Worm (Caenorhabditis elegans): ENCODE data around the gene rhi-1.

rhi-1 gene

ce11 chrX:4523887-4524350 is 15.6 kb downstream of the rhi-1 start, which contains the start of gene pdi-2:
TSS of gene pdi-2 (plus strand) at chrX:4524155.
- no peak for TF ChIP-seq C08G9.2 (tag; optimal IDR thresholded peaks at IDR 0.05)
- no peak for TF ChIP-seq hlh-30 (tag; optimal IDR thresholded peaks at IDR 0.05; ENCODE audit: insufficient read depth)
- TF ChIP-seq pax-1 (tag; optimal IDR thresholded peaks at IDR 0.05): no peak
- no peak for TF ChIP-seq gmeb-2 (tag; optimal IDR thresholded peaks at IDR 0.05)
- TF ChIP-seq nhr-11 (tag; optimal IDR thresholded peaks at IDR 0.05): no peak
- no peak for TF ChIP-seq zip-5 (tag; optimal IDR thresholded peaks at IDR 0.05)
- no peak for TF ChIP-seq hlh-13 (GFP tag; optimal IDR thresholded peaks at IDR 0.05)
- peak; percentile 14 for TF ChIP-seq F13H6.1 (tag; optimal IDR thresholded peaks at IDR 0.05)
- TF ChIP-seq mec-3 (tag; optimal IDR thresholded peaks at IDR 0.05; ENCODE audit: borderline replicate concordance): no peak
- TF ChIP-seq eyg-1 (tag; optimal IDR thresholded peaks at IDR 0.05): peak; percentile 47
- peak; percentile 69 for TF ChIP-seq ceh-19 (GFP tag; optimal IDR thresholded peaks at IDR 0.05)
- no peak for TF ChIP-seq tbx-7 (tag; optimal IDR thresholded peaks at IDR 0.05)
- TF ChIP-seq ttx-3 (tag; optimal IDR thresholded peaks at IDR 0.05): peak; percentile 16
- TF ChIP-seq elt-2 (tag; optimal IDR thresholded peaks at IDR 0.05): peak; percentile 34
- no peak for TF ChIP-seq fkh-10 (GFP tag; optimal IDR thresholded peaks at IDR 0.05)
- no peak for TF ChIP-seq rnt-1 (tag; optimal IDR thresholded peaks at IDR 0.05)
- TF ChIP-seq fkh-6 (tag; optimal IDR thresholded peaks at IDR 0.05): no peak
- TF ChIP-seq C38D4.7 (GFP tag; optimal IDR thresholded peaks at IDR 0.05): no peak
- no peak for TF ChIP-seq nhr-232 (tag; optimal IDR thresholded peaks at IDR 0.05)
- TF ChIP-seq ets-4 (tag; optimal IDR thresholded peaks at IDR 0.05): no peak
- peak; percentile 100 for TF ChIP-seq nfya-1 (tag; optimal IDR thresholded peaks at IDR 0.05)
- TF ChIP-seq ceh-9 (tag; optimal IDR thresholded peaks at IDR 0.05): no peak
- no peak for TF ChIP-seq fax-1 (tag; optimal IDR thresholded peaks at IDR 0.05)
- TF ChIP-seq hlh-15 (tag; optimal IDR thresholded peaks at IDR 0.05): no peak
- TF ChIP-seq unc-42 (tag; optimal IDR thresholded peaks at IDR 0.05): peak; percentile 74
- TF ChIP-seq Y22D7AL.16 (tag; optimal IDR thresholded peaks at IDR 0.05): peak; percentile 22
- TF ChIP-seq ceh-22 (tag; optimal IDR thresholded peaks at IDR 0.05): no peak
- peak; percentile 18 for TF ChIP-seq pat-9 (tag; optimal IDR thresholded peaks at IDR 0.05)
- peak; percentile 85 for TF ChIP-seq ref-2 (tag; optimal IDR thresholded peaks at IDR 0.05)
- peak; percentile 37 for TF ChIP-seq che-1 (tag; optimal IDR thresholded peaks at IDR 0.05)
- TF ChIP-seq ztf-16 (tag; optimal IDR thresholded peaks at IDR 0.05): no peak
- TF ChIP-seq hlh-8 (tag; optimal IDR thresholded peaks at IDR 0.05): no peak
- no peak for TF ChIP-seq unc-3 (GFP tag; conservative IDR thresholded peaks at IDR 0.05)
- TF ChIP-seq unc-3 (tag; optimal IDR thresholded peaks at IDR 0.05): no peak
- no peak for TF ChIP-seq pha-4 (tag; optimal IDR thresholded peaks at IDR 0.05)
- no peak for TF ChIP-seq ceh-2 (tag; optimal IDR thresholded peaks at IDR 0.05)
- TF ChIP-seq ama-1 (optimal IDR thresholded peaks at IDR 0.05): no peak
- no peak for TF ChIP-seq ceh-24 (tag; optimal IDR thresholded peaks at IDR 0.05)
- TF ChIP-seq ceh-14 (tag; optimal IDR thresholded peaks at IDR 0.05): peak; percentile 48
- no peak for TF ChIP-seq K02D7.2 (tag; optimal IDR thresholded peaks at IDR 0.05)
- TF ChIP-seq dve-1 (tag; optimal IDR thresholded peaks at IDR 0.05): no peak
- peak; percentile 61 for TF ChIP-seq ceh-6 (GFP tag; optimal IDR thresholded peaks at IDR 0.05)
- TF ChIP-seq pqm-1 (tag; optimal IDR thresholded peaks at IDR 0.05): no peak
- TF ChIP-seq sdc-2 (tag; optimal IDR thresholded peaks at IDR 0.05): peak; percentile 20
- peak; percentile 18 for TF ChIP-seq pha-2 (tag; optimal IDR thresholded peaks at IDR 0.05)
- TF ChIP-seq npax-4 (tag; optimal IDR thresholded peaks at IDR 0.05): no peak
- TF ChIP-seq T23F11.4 (GFP tag; optimal IDR thresholded peaks at IDR 0.05): no peak
- TF ChIP-seq sox-2 (GFP tag; IDR thresholded peaks at IDR 0.05): no peak; the same call in 1 of the 2 replicates
- TF ChIP-seq ceh-45 (GFP tag; IDR thresholded peaks at IDR 0.05): no peak
- no peak for TF ChIP-seq lim-6 (tag; optimal IDR thresholded peaks at IDR 0.05)
- no peak for TF ChIP-seq K09A11.1 (tag; optimal IDR thresholded peaks at IDR 0.05; ENCODE audit: insufficient read depth)
- peak; percentile 56 for TF ChIP-seq pros-1 (tag; optimal IDR thresholded peaks at IDR 0.05)
- no peak for TF ChIP-seq ceh-48 (tag; optimal IDR thresholded peaks at IDR 0.05)
- no peak for TF ChIP-seq odd-2 (tag; optimal IDR thresholded peaks at IDR 0.05)

Measured in whole organism, late embryonic.